Fruit fly (Drosophila melanogaster) whole organism, adult: Measurements from ENCODE around the gene CG31897.

ENCODE experiments used
- CG12768 ChIP-seq: fragments of 200-800 bp; sonication (Bioruptor generic); optimal IDR thresholded peaks from 2 replicates; lab custom pipeline; 2017; ENCODE audit warnings: missing biosample characterization, missing genetic modification characterization, mild to moderate bottlenecking, moderate library complexity, missing genetic modification reagents
- CG14711 ChIP-seq: fragments of 200-800 bp; sonication (Bioruptor generic); optimal IDR thresholded peaks from 2 replicates; lab custom pipeline; 2018; ENCODE audit warnings: missing biosample characterization, mild to moderate bottlenecking, missing genetic modification characterization, moderate library complexity
- CG1620 ChIP-seq: fragments of 200-800 bp; sonication (Bioruptor generic); optimal IDR thresholded peaks from 2 replicates; lab custom pipeline; 2016; ENCODE audit warnings: missing biosample characterization, missing genetic modification characterization
- CG7045 ChIP-seq: fragments of 200-800 bp; sonication (Bioruptor generic); optimal IDR thresholded peaks from 2 replicates; lab custom pipeline; 2017; ENCODE audit warnings: missing biosample characterization, mild to moderate bottlenecking, missing genetic modification characterization
- Crg-1 ChIP-seq: fragments of 200-800 bp; sonication (Bioruptor generic); optimal IDR thresholded peaks from 2 replicates; lab custom pipeline; 2016; ENCODE audit warnings: missing biosample characterization, missing genetic modification characterization

DNA sequence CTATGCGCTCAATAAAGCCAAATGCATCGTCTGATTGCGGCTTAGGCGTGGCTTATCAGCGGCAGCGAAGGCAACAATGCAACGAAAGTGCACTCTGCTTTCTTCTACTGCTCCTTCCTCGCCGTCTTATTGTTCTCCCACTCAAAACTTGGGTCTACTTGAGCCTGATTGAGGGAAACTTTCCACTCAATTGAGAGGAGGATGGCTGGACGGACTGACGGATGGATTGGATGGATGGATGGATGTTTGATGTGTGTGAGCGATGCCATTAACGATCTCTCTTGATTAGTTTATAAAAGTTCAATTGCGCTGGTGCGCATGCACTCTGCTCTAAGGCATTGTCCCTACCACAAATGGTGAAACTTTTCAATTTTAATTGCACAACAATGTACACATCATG is 19.2 kb upstream of the CG31897 start:
- TF ChIP-seq CG1620, result no peak
- TF ChIP-seq CG14711 (tag; lab: Kevin White, UChicago), result no peak
- no peak for TF ChIP-seq Crg-1 (GFP tag; lab: Kevin White, UChicago)
- TF ChIP-seq CG7045 (GFP tag; lab: Kevin White, UChicago), result no peak
- TF ChIP-seq CG12768 (GFP tag; lab: Kevin White, UChicago), result no peak
